Fruit fly (Drosophila melanogaster): ENCODE results near the gene NetA.

- TF ChIP-seq usp (GFP tag; optimal IDR thresholded peaks at IDR 0.05) (no peak), Dll (optimal IDR thresholded peaks at IDR 0.05) (no peak), EcR (GFP tag; optimal IDR thresholded peaks at IDR 0.05) (no peak), pan (optimal IDR thresholded peaks at IDR 0.05) (no peak), CG8478 (optimal IDR thresholded peaks at IDR 0.05) (no peak)
Observed at dm6 chrX:14598706-14599105, 55.0 kb downstream of the NetA start.
